Worm (Caenorhabditis elegans) whole organism, L4/young adult: ENCODE results near the gene esyt-2.

Experiments
- dao-5 ChIP-seq: sonication (generic microtip); optimal IDR thresholded peaks from 2 replicates; lab custom pipeline; 2016; ENCODE audit warnings: missing genotype, missing genetic modification characterization, moderate library complexity, missing compliant biosample characterization
- him-1 ChIP-seq: sonication (generic microtip); optimal IDR thresholded peaks from 2 replicates; lab custom pipeline; 2016; ENCODE audit warnings: missing genotype, missing genetic modification reagents, missing genetic modification characterization, missing compliant biosample characterization

- TF ChIP-seq him-1 (tag; lab: Kevin White, UChicago) (no peak), dao-5 (tag; lab: Kevin White, UChicago) (no peak)
Measured at ce11 chrIII:6231880-6232279, 1.1 kb upstream of the esyt-2 start.
